Worm (Caenorhabditis elegans): Measurements from ENCODE around the gene trd-1.

DNA sequence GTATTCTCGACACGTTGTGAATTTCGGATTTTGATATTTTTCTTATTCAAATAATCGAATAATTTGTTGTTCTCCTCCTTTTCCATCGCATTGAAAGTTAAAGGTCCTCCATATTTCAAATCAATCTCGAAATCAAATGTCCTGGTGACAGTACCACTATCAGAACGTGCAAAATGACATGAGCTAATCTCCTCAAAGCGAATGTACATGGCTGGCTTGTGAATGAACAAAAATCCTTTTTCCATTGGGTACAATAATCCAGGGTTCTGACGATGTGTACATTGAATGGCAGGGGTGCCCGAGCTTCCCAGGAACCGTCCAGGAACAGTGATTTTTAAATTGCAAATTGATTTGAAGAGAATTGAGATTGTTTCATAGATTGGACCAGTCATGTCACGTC, 5.9 kb upstream of the trd-1 start:
- TF ChIP-seq nhr-11 (tag; optimal IDR thresholded peaks at IDR 0.05), result no peak
- no peak for TF ChIP-seq lsy-2 (tag; optimal IDR thresholded peaks at IDR 0.05)
- TF ChIP-seq ces-1 (GFP tag; optimal IDR thresholded peaks at IDR 0.05), result no peak
- no peak for TF ChIP-seq tbx-2 (tag; optimal IDR thresholded peaks at IDR 0.05)
- TF ChIP-seq grh-1 (GFP tag; IDR thresholded peaks at IDR 0.05), result no peak
- TF ChIP-seq nhr-28 (tag; optimal IDR thresholded peaks at IDR 0.05), result no peak
- no peak for TF ChIP-seq skn-1 (tag; optimal IDR thresholded peaks at IDR 0.05)
- TF ChIP-seq mep-1 (tag; optimal IDR thresholded peaks at IDR 0.05), result no peak
- no peak for TF ChIP-seq elt-2 (tag; optimal IDR thresholded peaks at IDR 0.05)
- TF ChIP-seq dpl-1 (GFP tag; optimal IDR thresholded peaks at IDR 0.05), result no peak
- TF ChIP-seq swsn-7 (tag; optimal IDR thresholded peaks at IDR 0.05), result no peak
- TF ChIP-seq blmp-1 (tag; optimal IDR thresholded peaks at IDR 0.05), result no peak

Data from whole organism, L1 larva.